Fruit fly (Drosophila melanogaster) whole organism, wandering third instar larva: ENCODE measurements around the gene Dhc62B.

Experiments used
- Abd-B ChIP-seq: fragments of >200 bp; optimal IDR thresholded peaks from 2 replicates; lab custom pipeline; 2017; ENCODE audit warnings: missing biosample characterization, missing genetic modification characterization
- CG32264 ChIP-seq: fragments of 200-800 bp; sonication (Bioruptor generic); optimal IDR thresholded peaks from 2 replicates; lab custom pipeline; 2016; ENCODE audit warnings: missing biosample characterization, missing genetic modification characterization
- CG9705 ChIP-seq: fragments of 200-800 bp; sonication (Bioruptor generic); optimal IDR thresholded peaks from 2 replicates; lab custom pipeline; 2018; ENCODE audit warnings: missing biosample characterization, mild to moderate bottlenecking, missing genetic modification characterization
- CrebA ChIP-seq: fragments of 200-800 bp; sonication (Bioruptor generic); optimal IDR thresholded peaks from 2 replicates; lab custom pipeline; 2016; ENCODE audit warnings: missing biosample characterization, mild to moderate bottlenecking, missing genetic modification characterization, borderline replicate concordance
- Dfd ChIP-seq: fragments of >200 bp; optimal IDR thresholded peaks from 2 replicates; lab custom pipeline; 2017; ENCODE audit warnings: missing biosample characterization, missing genetic modification characterization
- Dif ChIP-seq: fragments of 200-275, 200-300 bp; sonication (Bioruptor generic); optimal IDR thresholded peaks from 2 replicates; lab custom pipeline; 2018; ENCODE audit warnings: missing biosample characterization, missing genetic modification characterization; ENCODE audit not compliant: partially characterized antibody
- GATAd ChIP-seq: sonication (Bioruptor generic); optimal IDR thresholded peaks from 2 replicates; lab custom pipeline; 2016; ENCODE audit warnings: missing biosample characterization, missing genetic modification characterization
- HLH106 ChIP-seq: fragments of 200-800 bp; optimal IDR thresholded peaks from 3 replicates; lab custom pipeline; 2019; ENCODE audit warnings: missing biosample characterization, mild to moderate bottlenecking, missing genetic modification characterization, moderate library complexity
- Hnf4 ChIP-seq: fragments of 200-800 bp; sonication (Bioruptor generic); optimal IDR thresholded peaks from 2 replicates; lab custom pipeline; 2016; ENCODE audit warnings: missing biosample characterization, mild to moderate bottlenecking, missing genetic modification characterization
- Hr78 ChIP-seq: fragments of >200 bp; optimal IDR thresholded peaks from 2 replicates; lab custom pipeline; 2017; ENCODE audit warnings: missing biosample characterization, missing genetic modification characterization
- Hr83 ChIP-seq: fragments of 200-300 bp; sonication (Bioruptor generic); optimal IDR thresholded peaks from 2 replicates; lab custom pipeline; 2016; ENCODE audit warnings: missing biosample characterization, mild to moderate bottlenecking, missing genetic modification characterization, moderate library complexity; ENCODE audit not compliant: poor library complexity, severe bottlenecking
- Jra ChIP-seq: sonication (Bioruptor generic); optimal IDR thresholded peaks from 2 replicates; lab custom pipeline; 2016; ENCODE audit warnings: missing biosample characterization, missing genetic modification characterization
- Mio ChIP-seq: sonication (Bioruptor generic); optimal IDR thresholded peaks from 2 replicates; lab custom pipeline; 2016; ENCODE audit warnings: missing biosample characterization, missing genetic modification characterization
- Myc ChIP-seq: fragments of >200 bp; optimal IDR thresholded peaks from 2 replicates; lab custom pipeline; 2017
- N ChIP-seq: fragments of >200 bp; optimal IDR thresholded peaks from 2 replicates; lab custom pipeline; 2018; ENCODE audit warnings: missing biosample characterization, missing external identifiers, missing genetic modification characterization
- OdsH ChIP-seq: fragments of 200-800 bp; sonication (Bioruptor generic); optimal IDR thresholded peaks from 2 replicates; lab custom pipeline; 2016; ENCODE audit warnings: missing biosample characterization, mild to moderate bottlenecking, missing genetic modification characterization
- Rel ChIP-seq, 2 experiments: fragments of 200-800 bp; sonication (Bioruptor generic) in 1 of 2; optimal IDR thresholded peaks; 2 replicates in 1 of 2; 3 replicates in 1 of 2; lab custom pipeline; 2016 to 2019; ENCODE audit warnings: mild to moderate bottlenecking in 2 of 2, missing biosample characterization in 2 of 2, missing genetic modification characterization in 2 of 2, moderate library complexity in 1 of 2
- Sp1 ChIP-seq: fragments of 200-800 bp; sonication (Bioruptor generic); optimal IDR thresholded peaks from 3 replicates; lab custom pipeline; 2019; ENCODE audit warnings: missing biosample characterization, mild to moderate bottlenecking, missing genetic modification characterization, moderate library complexity
- Vsx2 ChIP-seq: fragments of 200-300, 225-300 bp; sonication (Bioruptor generic); optimal IDR thresholded peaks from 2 replicates; lab custom pipeline; 2018; ENCODE audit warnings: missing biosample characterization, missing genetic modification characterization; ENCODE audit not compliant: partially characterized antibody
- br ChIP-seq: fragments of 200-800 bp; sonication (Bioruptor generic); optimal IDR thresholded peaks from 2 replicates; lab custom pipeline; 2016; ENCODE audit warnings: missing biosample characterization, missing genetic modification characterization
- brk ChIP-seq: fragments of 200-800 bp; sonication (Bioruptor generic); optimal IDR thresholded peaks from 2 replicates; lab custom pipeline; 2016; ENCODE audit warnings: missing biosample characterization, mild to moderate bottlenecking, missing genetic modification characterization
- dl ChIP-seq, 2 experiments: fragments of 175-275, 200-275 bp in 1 of 2; fragments of 200-275 bp in 1 of 2; sonication (Bioruptor generic); optimal IDR thresholded peaks; lab custom pipeline; 2018; ENCODE audit warnings: mild to moderate bottlenecking in 2 of 2, missing biosample characterization in 2 of 2, missing genetic modification characterization in 2 of 2, moderate library complexity in 2 of 2; ENCODE audit not compliant: partially characterized antibody in 2 of 2, insufficient read depth in 1 of 2
- dmrt93B ChIP-seq: fragments of 200-800 bp; sonication (Bioruptor generic); optimal IDR thresholded peaks from 2 replicates; lab custom pipeline; 2018; ENCODE audit warnings: missing biosample characterization, mild to moderate bottlenecking, missing genetic modification characterization
- dsf ChIP-seq: sonication (Bioruptor generic); optimal IDR thresholded peaks from 2 replicates; lab custom pipeline; 2016; ENCODE audit warnings: missing biosample characterization, missing genetic modification characterization, borderline replicate concordance
- ey ChIP-seq: fragments of 200-800 bp; sonication (Bioruptor generic); optimal IDR thresholded peaks from 2 replicates; lab custom pipeline; 2016; ENCODE audit warnings: missing biosample characterization, missing genetic modification characterization
- foxo ChIP-seq, 2 experiments: fragments of 200-800 bp; sonication (Bioruptor generic); optimal IDR thresholded peaks; 2 replicates in 1 of 2; 3 replicates in 1 of 2; lab custom pipeline; 2016 to 2017; ENCODE audit warnings: missing biosample characterization in 2 of 2, missing genetic modification characterization in 2 of 2
- fru ChIP-seq: fragments of 200-800 bp; sonication (Bioruptor generic); optimal IDR thresholded peaks from 3 replicates; lab custom pipeline; 2016; ENCODE audit warnings: missing biosample characterization, mild to moderate bottlenecking, missing genetic modification characterization
- h ChIP-seq: fragments of 200-800 bp; sonication (Bioruptor generic); optimal IDR thresholded peaks from 3 replicates; lab custom pipeline; 2016; ENCODE audit warnings: missing biosample characterization, mild to moderate bottlenecking, missing genetic modification characterization
- jim ChIP-seq: fragments of 175-275, 200-325 bp; sonication (Bioruptor generic); optimal IDR thresholded peaks from 2 replicates; lab custom pipeline; 2016; ENCODE audit warnings: missing biosample characterization, mild to moderate bottlenecking, missing genetic modification characterization
- lola ChIP-seq: fragments of >200 bp; optimal IDR thresholded peaks from 2 replicates; lab custom pipeline; 2017; ENCODE audit warnings: missing biosample characterization, missing genetic modification characterization
- pan ChIP-seq: fragments of >200 bp; optimal IDR thresholded peaks from 2 replicates; lab custom pipeline; 2017
- psq ChIP-seq: fragments of 200-800 bp; sonication (Bioruptor generic); optimal IDR thresholded peaks from 3 replicates; lab custom pipeline; 2017; ENCODE audit warnings: missing biosample characterization, mild to moderate bottlenecking, missing genetic modification characterization, moderate library complexity
- rgr ChIP-seq: fragments of 200-800 bp; sonication (Bioruptor generic); optimal IDR thresholded peaks from 3 replicates; lab custom pipeline; 2016; ENCODE audit warnings: missing biosample characterization, mild to moderate bottlenecking, missing genetic modification characterization
- sage ChIP-seq: fragments of 200-800 bp; sonication (Bioruptor generic); optimal IDR thresholded peaks from 2 replicates; lab custom pipeline; 2016; ENCODE audit warnings: missing biosample characterization, mild to moderate bottlenecking, missing genetic modification characterization
- sv ChIP-seq: fragments of 200-800 bp; sonication (Bioruptor generic); optimal IDR thresholded peaks from 3 replicates; lab custom pipeline; 2016; ENCODE audit warnings: missing biosample characterization, missing genetic modification characterization
- tai ChIP-seq: sonication (Bioruptor generic); optimal IDR thresholded peaks from 2 replicates; lab custom pipeline; 2016; ENCODE audit warnings: missing biosample characterization, missing genetic modification characterization
- usp ChIP-seq: fragments of >200 bp; optimal IDR thresholded peaks from 2 replicates; lab custom pipeline; 2017; ENCODE audit warnings: missing biosample characterization, missing genetic modification characterization
- woc ChIP-seq: sonication (Bioruptor generic); optimal IDR thresholded peaks from 2 replicates; lab custom pipeline; 2016; ENCODE audit warnings: missing biosample characterization, mild to moderate bottlenecking, missing genetic modification characterization

Dhc62B gene

dm6 chr3L:1816614-1817013, 45.1 kb upstream of the Dhc62B start:
- TF ChIP-seq ey (GFP tag; lab: Kevin White, UChicago), result no peak
- no peak for TF ChIP-seq Hr78 (GFP tag; lab: Kevin White, UChicago)
- no peak for TF ChIP-seq Hnf4
- no peak for TF ChIP-seq dmrt93B (GFP tag; lab: Kevin White, UChicago)
- TF ChIP-seq h, result no peak
- TF ChIP-seq foxo (GFP tag; optimal IDR thresholded peaks at IDR 0.05; lab: Kevin White, UChicago), result no peak
- no peak for TF ChIP-seq OdsH (GFP tag; lab: Kevin White, UChicago)
- no peak for TF ChIP-seq rgr (GFP tag; lab: Kevin White, UChicago)
- TF ChIP-seq psq (GFP tag; lab: Kevin White, UChicago), result no peak
- TF ChIP-seq tai (GFP tag; lab: Kevin White, UChicago), result no peak
- no peak for TF ChIP-seq Rel (GFP tag; optimal IDR thresholded peaks at IDR 0.05; lab: Kevin White, UChicago)
- TF ChIP-seq Rel (tag; optimal IDR thresholded peaks at IDR 0.05; lab: Kevin White, UChicago), result no peak
- no peak for TF ChIP-seq HLH106 (tag; lab: Kevin White, UChicago)
- no peak for TF ChIP-seq CG32264 (GFP tag; lab: Kevin White, UChicago)

dm6 chr3L:1810288-1810687, 38.7 kb upstream of the Dhc62B start, which contains the start of gene GV1:
TSS of gene GV1 (plus strand) at chr3L:1810588.
- TF ChIP-seq h, result peak; percentile 40
- no peak for TF ChIP-seq sv (GFP tag; lab: Kevin White, UChicago)
- TF ChIP-seq pan (lab: Kevin White, UChicago), result no peak
- no peak for TF ChIP-seq N (GFP tag; lab: Kevin White, UChicago)
- no peak for TF ChIP-seq lola (GFP tag; lab: Kevin White, UChicago)
- no peak for TF ChIP-seq brk (GFP tag; lab: Kevin White, UChicago)
- TF ChIP-seq sage (GFP tag; lab: Kevin White, UChicago), result peak; percentile 20
- peak; percentile 33 for TF ChIP-seq Sp1
- TF ChIP-seq dmrt93B (GFP tag; lab: Kevin White, UChicago), result no peak
- TF ChIP-seq, all 38 proteins: peak for 3

- no peak for TF ChIP-seq Jra (GFP tag; lab: Kevin White, UChicago)
- TF ChIP-seq ey (GFP tag; lab: Kevin White, UChicago), result peak; percentile 52
- TF ChIP-seq CG9705 (GFP tag; lab: Kevin White, UChicago), result no peak
- no peak for TF ChIP-seq fru (GFP tag; lab: Kevin White, UChicago)
- peak; percentile 70 for TF ChIP-seq rgr (GFP tag; lab: Kevin White, UChicago)
- TF ChIP-seq h, result peak; percentile 77
- TF ChIP-seq Rel (GFP tag; optimal IDR thresholded peaks at IDR 0.05; lab: Kevin White, UChicago), result no peak
- no peak for TF ChIP-seq Rel (tag; optimal IDR thresholded peaks at IDR 0.05; lab: Kevin White, UChicago)
- no peak for TF ChIP-seq Myc (lab: Kevin White, UChicago)
- TF ChIP-seq Sp1, result peak; percentile 34
- no peak for TF ChIP-seq tai (GFP tag; lab: Kevin White, UChicago)
- no peak for TF ChIP-seq dl (GFP tag; optimal IDR thresholded peaks at IDR 0.05; lab: Kevin White, UChicago; ENCODE audit: insufficient read depth in 1 of 2, partially characterized antibody in 2 of 2)
- peak; percentile 43 for TF ChIP-seq OdsH (GFP tag; lab: Kevin White, UChicago)
- TF ChIP-seq dmrt93B (GFP tag; lab: Kevin White, UChicago), result no peak
- no peak for TF ChIP-seq Dfd (GFP tag; lab: Kevin White, UChicago)
- peak in 1 of 2 experiments; percentile 71 for TF ChIP-seq foxo (GFP tag; optimal IDR thresholded peaks at IDR 0.05; lab: Kevin White, UChicago)
- TF ChIP-seq psq (GFP tag; lab: Kevin White, UChicago), result peak; percentile 34
- no peak for TF ChIP-seq CrebA (GFP tag; lab: Kevin White, UChicago)
- no peak for TF ChIP-seq Hr78 (GFP tag; lab: Kevin White, UChicago)
- no peak for TF ChIP-seq lola (GFP tag; lab: Kevin White, UChicago)
- no peak for TF ChIP-seq brk (GFP tag; lab: Kevin White, UChicago)
- TF ChIP-seq usp (GFP tag; lab: Kevin White, UChicago), result no peak
- peak; percentile 52 for TF ChIP-seq HLH106 (tag; lab: Kevin White, UChicago)
- no peak for TF ChIP-seq CG32264 (GFP tag; lab: Kevin White, UChicago)
- TF ChIP-seq dsf (GFP tag; lab: Kevin White, UChicago), result no peak
- TF ChIP-seq Hr83 (GFP tag; lab: Kevin White, UChicago), result no peak
- TF ChIP-seq sage (GFP tag; lab: Kevin White, UChicago), result no peak
- TF ChIP-seq Hnf4, result no peak
- TF ChIP-seq Vsx2 (GFP tag; lab: Kevin White, UChicago), result no peak
- TF ChIP-seq GATAd (GFP tag; lab: Kevin White, UChicago), result no peak
- TF ChIP-seq br, result peak; percentile 71
- peak; percentile 34 for TF ChIP-seq woc (GFP tag; lab: Kevin White, UChicago)
- TF ChIP-seq jim (GFP tag; lab: Kevin White, UChicago), result no peak
- no peak for TF ChIP-seq pan (lab: Kevin White, UChicago)
- no peak for TF ChIP-seq Mio (GFP tag; lab: Kevin White, UChicago)
- peak; percentile 90 for TF ChIP-seq sv (GFP tag; lab: Kevin White, UChicago)
- TF ChIP-seq Abd-B (GFP tag; lab: Kevin White, UChicago), result no peak
- no peak for TF ChIP-seq Dif (GFP tag; lab: Kevin White, UChicago)
- no peak for TF ChIP-seq N (GFP tag; lab: Kevin White, UChicago)
Measured at dm6 chr3L:1808631-1809030, 37.1 kb upstream of the Dhc62B start.
